Worm (Caenorhabditis elegans) whole organism, L3 larva: ENCODE measurements around the gene C44B12.6.

ENCODE experiments used
- ceh-9 ChIP-seq: sonication (generic microtip); optimal IDR thresholded peaks from 2 replicates; lab custom pipeline; 2018; ENCODE audit warnings: missing biosample characterization, missing genetic modification characterization
- mml-1 ChIP-seq: fragments of 150-350 bp; sonication (generic microtip); optimal IDR thresholded peaks from 3 replicates; lab custom pipeline; 2014; ENCODE audit warnings: missing biosample characterization, missing genetic modification characterization

- TF ChIP-seq mml-1 (tag; lab: Kevin White, UChicago) (no peak), ceh-9 (tag; lab: Kevin White, UChicago) (no peak)
Observed at ce11 chrIV:1096154-1096553, 40.4 kb downstream of the C44B12.6 start.
